Worm (Caenorhabditis elegans): ENCODE data around the gene ain-1.

ce11 chrX:16658309-16658708 lies 45.1 kb downstream of the ain-1 start:
- no peak for TF ChIP-seq lin-13 (GFP tag; optimal IDR thresholded peaks at IDR 0.05)
- no peak for TF ChIP-seq ztf-4 (tag; optimal IDR thresholded peaks at IDR 0.05)
- TF ChIP-seq hlh-17 (GFP tag; optimal IDR thresholded peaks at IDR 0.05; ENCODE audit: borderline replicate concordance): no peak
- TF ChIP-seq nhr-76 (tag; optimal IDR thresholded peaks at IDR 0.05): no peak
- no peak for TF ChIP-seq nhr-20 (tag; optimal IDR thresholded peaks at IDR 0.05)
- TF ChIP-seq mdl-1 (tag; optimal IDR thresholded peaks at IDR 0.05): no peak
- no peak for TF ChIP-seq nhr-237 (tag; optimal IDR thresholded peaks at IDR 0.05)
- TF ChIP-seq ama-1 (optimal IDR thresholded peaks at IDR 0.05): no peak
- TF ChIP-seq elt-3 (tag; optimal IDR thresholded peaks at IDR 0.05): no peak
- no peak for TF ChIP-seq pqm-1 (tag; optimal IDR thresholded peaks at IDR 0.05)
- no peak for TF ChIP-seq ceh-82 (tag; optimal IDR thresholded peaks at IDR 0.05)
- no peak for TF ChIP-seq aly-2 (tag; optimal IDR thresholded peaks at IDR 0.05)
- TF ChIP-seq unc-86 (tag; optimal IDR thresholded peaks at IDR 0.05): no peak

Data from whole organism, L1 larva.